Worm (Caenorhabditis elegans) whole organism, L3 larva: ENCODE data around the gene F35F11.2.

Source experiments
- R02D3.7 ChIP-seq: fragments of 150-350 bp; optimal IDR thresholded peaks from 2 replicates; lab custom pipeline; 2014; ENCODE audit warnings: missing biosample characterization, missing genetic modification characterization
- ZK546.5 ChIP-seq: sonication (generic microtip); optimal IDR thresholded peaks from 2 replicates; lab custom pipeline; 2017; ENCODE audit warnings: missing biosample characterization, missing genetic modification characterization
- aly-2 ChIP-seq: fragments of 150-350 bp; optimal IDR thresholded peaks from 2 replicates; lab custom pipeline; 2014; ENCODE audit warnings: missing biosample characterization, missing genetic modification characterization
- ama-1 ChIP-seq: fragments of 150-350 bp; optimal IDR thresholded peaks from 2 replicates; lab custom pipeline; 2018
- ceh-16 ChIP-seq: sonication (generic microtip); optimal IDR thresholded peaks from 2 replicates; lab custom pipeline; 2017; ENCODE audit warnings: missing biosample characterization, missing genetic modification characterization
- ceh-28 ChIP-seq: fragments of 150-350 bp; optimal IDR thresholded peaks from 2 replicates; lab custom pipeline; 2014; ENCODE audit warnings: missing biosample characterization, missing genetic modification reagents, missing genetic modification characterization
- ceh-82 ChIP-seq: fragments of 150-350 bp; optimal IDR thresholded peaks from 2 replicates; lab custom pipeline; 2014; ENCODE audit warnings: missing biosample characterization, missing genetic modification characterization
- ceh-9 ChIP-seq: sonication (generic microtip); optimal IDR thresholded peaks from 2 replicates; lab custom pipeline; 2018; ENCODE audit warnings: missing biosample characterization, missing genetic modification characterization
- daf-12 ChIP-seq: fragments of 150-350 bp; optimal IDR thresholded peaks from 2 replicates; lab custom pipeline; 2014; ENCODE audit warnings: missing biosample characterization, missing genetic modification reagents, missing genetic modification characterization
- egl-27 ChIP-seq: sonication (generic microtip); optimal IDR thresholded peaks from 4 replicates; lab custom pipeline; 2017; ENCODE audit warnings: missing biosample characterization, missing genetic modification reagents, missing genetic modification characterization
- egl-5 ChIP-seq: fragments of 150-350 bp; optimal IDR thresholded peaks from 2 replicates; lab custom pipeline; 2017; ENCODE audit warnings: missing biosample characterization, missing genetic modification reagents, missing genetic modification characterization, inconsistent platforms
- elt-1 ChIP-seq: fragments of 150-350 bp; optimal IDR thresholded peaks from 2 replicates; lab custom pipeline; 2014; ENCODE audit warnings: missing biosample characterization, missing genetic modification characterization
- elt-2 ChIP-seq: sonication (generic microtip); optimal IDR thresholded peaks from 2 replicates; lab custom pipeline; 2016; ENCODE audit warnings: missing genetic modification reagents, mild to moderate bottlenecking, missing genetic modification characterization, missing compliant biosample characterization
- elt-3 ChIP-seq, 3 experiments: fragments of 150-350 bp in 1 of 3; sonication (generic microtip) in 2 of 3; optimal IDR thresholded peaks; 2 replicates in 2 of 3; 4 replicates in 1 of 3; lab custom pipeline; 2014 to 2017; ENCODE audit warnings: missing biosample characterization in 3 of 3, missing genetic modification characterization in 3 of 3
- eor-1 ChIP-seq, 2 experiments: fragments of 150-350 bp; optimal IDR thresholded peaks; 2 replicates each; lab custom pipeline; 2014 to 2018; ENCODE audit warnings: missing biosample characterization in 2 of 2, missing genetic modification characterization in 2 of 2
- fkh-10 ChIP-seq: sonication (generic microtip); optimal IDR thresholded peaks from 2 replicates; lab custom pipeline; 2017; ENCODE audit warnings: missing biosample characterization, missing genetic modification reagents, missing genetic modification characterization
- fkh-2 ChIP-seq: fragments of 150-350 bp; optimal IDR thresholded peaks from 2 replicates; lab custom pipeline; 2014; ENCODE audit warnings: missing biosample characterization, missing genetic modification reagents, missing genetic modification characterization
- fos-1 ChIP-seq: fragments of 150-350 bp; optimal IDR thresholded peaks from 2 replicates; lab custom pipeline; 2014; ENCODE audit warnings: missing biosample characterization, missing genetic modification characterization
- hmg-11 ChIP-seq: sonication (generic microtip); optimal IDR thresholded peaks from 2 replicates; lab custom pipeline; 2016; ENCODE audit warnings: missing genetic modification characterization, missing compliant biosample characterization
- jun-1 ChIP-seq: fragments of 150-350 bp; optimal IDR thresholded peaks from 2 replicates; lab custom pipeline; 2014; ENCODE audit warnings: missing biosample characterization, missing genetic modification reagents, missing genetic modification characterization
- lin-15B ChIP-seq: fragments of 150-350 bp; optimal IDR thresholded peaks from 2 replicates; lab custom pipeline; 2014; ENCODE audit warnings: missing biosample characterization, missing genetic modification characterization
- lin-39 ChIP-seq: fragments of 150-350 bp; optimal IDR thresholded peaks from 2 replicates; lab custom pipeline; 2018; ENCODE audit warnings: missing biosample characterization, missing genetic modification reagents, missing genetic modification characterization
- lsy-12 ChIP-seq: sonication (generic microtip); optimal IDR thresholded peaks from 2 replicates; lab custom pipeline; 2016; ENCODE audit warnings: mild to moderate bottlenecking, missing genetic modification characterization, missing compliant biosample characterization
- mdl-1 ChIP-seq: fragments of 150-350 bp; optimal IDR thresholded peaks from 2 replicates; lab custom pipeline; 2014; ENCODE audit warnings: missing biosample characterization, missing genetic modification characterization
- mml-1 ChIP-seq: fragments of 150-350 bp; sonication (generic microtip); optimal IDR thresholded peaks from 3 replicates; lab custom pipeline; 2014; ENCODE audit warnings: missing biosample characterization, missing genetic modification characterization
- nfya-1 ChIP-seq: sonication (generic microtip); optimal IDR thresholded peaks from 2 replicates; lab custom pipeline; 2017; ENCODE audit warnings: missing genetic modification characterization, mild to moderate bottlenecking, missing compliant biosample characterization, antibody characterized with exemption, moderate library complexity; ENCODE audit not compliant: insufficient read depth
- nhr-11 ChIP-seq: fragments of 150-350 bp; optimal IDR thresholded peaks from 2 replicates; lab custom pipeline; 2014; ENCODE audit warnings: missing biosample characterization, missing genetic modification characterization
- nhr-12 ChIP-seq: fragments of 150-350 bp; optimal IDR thresholded peaks from 2 replicates; lab custom pipeline; 2014; ENCODE audit warnings: missing biosample characterization, missing genetic modification characterization
- nhr-23 ChIP-seq: fragments of 150-350 bp; optimal IDR thresholded peaks from 2 replicates; lab custom pipeline; 2014; ENCODE audit warnings: missing biosample characterization, missing genetic modification reagents, missing genetic modification characterization
- nhr-237 ChIP-seq: fragments of 150-350 bp; optimal IDR thresholded peaks from 2 replicates; lab custom pipeline; 2014; ENCODE audit warnings: missing biosample characterization, missing genetic modification characterization
- nhr-25 ChIP-seq: sonication (generic microtip); optimal IDR thresholded peaks from 2 replicates; lab custom pipeline; 2017; ENCODE audit warnings: missing biosample characterization, missing genetic modification characterization
- nhr-28 ChIP-seq: fragments of 150-350 bp; optimal IDR thresholded peaks from 2 replicates; lab custom pipeline; 2014; ENCODE audit warnings: missing biosample characterization, missing genetic modification characterization
- nhr-43 ChIP-seq: sonication (generic microtip); optimal IDR thresholded peaks from 2 replicates; lab custom pipeline; 2016; ENCODE audit warnings: mild to moderate bottlenecking, missing genetic modification characterization, missing compliant biosample characterization; ENCODE audit not compliant: poor library complexity, severe bottlenecking
- nhr-67 ChIP-seq: fragments of 150-350 bp; optimal IDR thresholded peaks from 2 replicates; lab custom pipeline; 2014; ENCODE audit warnings: missing biosample characterization, missing genetic modification characterization
- nhr-76 ChIP-seq: fragments of 150-350 bp; sonication (generic microtip); optimal IDR thresholded peaks from 5 replicates; lab custom pipeline; 2014; ENCODE audit warnings: missing biosample characterization, missing genetic modification characterization
- nhr-77 ChIP-seq: fragments of 150-350 bp; optimal IDR thresholded peaks from 2 replicates; lab custom pipeline; 2014; ENCODE audit warnings: missing biosample characterization, missing genetic modification characterization
- pha-4 ChIP-seq: fragments of 150-350 bp; optimal IDR thresholded peaks from 2 replicates; lab custom pipeline; 2014; ENCODE audit warnings: missing biosample characterization, missing genetic modification reagents, missing genetic modification characterization
- pqm-1 ChIP-seq: fragments of 150-350 bp; optimal IDR thresholded peaks from 2 replicates; lab custom pipeline; 2017; ENCODE audit warnings: missing biosample characterization, missing genetic modification characterization, inconsistent platforms
- sea-2 ChIP-seq: fragments of 150-350 bp; sonication (generic microtip); optimal IDR thresholded peaks from 4 replicates; lab custom pipeline; 2014; ENCODE audit warnings: missing biosample characterization, missing genetic modification reagents, missing genetic modification characterization
- skn-1 ChIP-seq: fragments of 150-350 bp; optimal IDR thresholded peaks from 2 replicates; lab custom pipeline; 2014; ENCODE audit warnings: missing biosample characterization, missing genetic modification characterization
- snpc-4 ChIP-seq: fragments of 150-350 bp; optimal IDR thresholded peaks from 2 replicates; lab custom pipeline; 2014; ENCODE audit warnings: missing biosample characterization, missing genetic modification characterization
- tbx-2 ChIP-seq: sonication (generic microtip); optimal IDR thresholded peaks from 2 replicates; lab custom pipeline; 2016; ENCODE audit warnings: mild to moderate bottlenecking, missing genetic modification characterization, missing compliant biosample characterization
- unc-39 ChIP-seq: sonication (generic microtip); optimal IDR thresholded peaks from 4 replicates; lab custom pipeline; 2017; ENCODE audit warnings: missing biosample characterization, missing genetic modification characterization
- unc-62 ChIP-seq: fragments of 150-350 bp; sonication (generic microtip); optimal IDR thresholded peaks from 4 replicates; lab custom pipeline; 2014; ENCODE audit warnings: missing biosample characterization, missing genetic modification reagents, missing genetic modification characterization
- zag-1 ChIP-seq: fragments of 150-350 bp; optimal IDR thresholded peaks from 2 replicates; lab custom pipeline; 2014; ENCODE audit warnings: missing biosample characterization, missing genetic modification characterization
- ztf-11 ChIP-seq: fragments of 150-350 bp; optimal IDR thresholded peaks from 2 replicates; lab custom pipeline; 2014; ENCODE audit warnings: missing biosample characterization, missing genetic modification characterization
- ztf-4 ChIP-seq: fragments of 150-350 bp; optimal IDR thresholded peaks from 2 replicates; lab custom pipeline; 2014; ENCODE audit warnings: missing biosample characterization, missing genetic modification characterization

Gene F35F11.2

DNA sequence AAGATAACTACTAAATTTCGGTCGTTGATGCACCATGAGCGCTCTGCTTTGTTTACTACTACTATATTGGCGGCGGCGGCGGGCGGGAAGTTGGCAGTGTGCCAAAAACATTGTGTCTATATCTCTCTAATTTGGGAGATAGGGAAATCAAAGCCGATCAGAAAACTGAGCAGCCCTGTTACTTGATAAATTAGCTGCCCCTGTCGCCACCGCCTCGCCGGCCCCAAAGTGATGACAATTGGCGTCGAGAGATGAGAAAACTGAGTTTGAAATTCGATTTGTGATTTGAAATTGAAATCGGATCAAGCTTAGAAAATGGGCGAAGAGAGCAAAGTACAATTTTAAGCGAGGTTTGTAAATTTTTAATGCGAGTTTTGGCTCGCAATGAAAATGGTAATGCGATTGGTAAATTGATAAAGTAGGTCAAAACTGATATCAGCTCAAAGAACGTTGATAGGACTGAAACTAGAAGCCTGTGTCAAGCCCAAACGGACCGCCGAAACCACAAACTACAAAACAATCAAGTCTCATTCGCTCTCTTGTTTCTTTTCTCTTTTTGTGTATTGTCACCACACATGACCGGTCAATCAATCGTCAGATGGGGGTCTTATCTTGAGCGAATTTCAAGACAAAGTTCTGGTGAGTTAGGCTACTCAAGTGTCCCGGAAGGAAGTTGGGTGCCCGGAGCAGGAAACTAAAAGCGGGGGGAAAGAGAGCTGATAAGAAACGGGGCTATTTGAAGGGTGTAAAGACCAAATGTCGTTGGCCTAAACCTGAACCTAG is 12.8 kb upstream of the F35F11.2 start:
- no peak for TF ChIP-seq ceh-9 (tag; lab: Kevin White, UChicago)
- peak; percentile 68 for TF ChIP-seq elt-2 (tag; lab: Kevin White, UChicago)
- TF ChIP-seq nhr-28 (tag; lab: Kevin White, UChicago): no peak
- peak; percentile 4 for TF ChIP-seq pqm-1 (tag; lab: Kevin White, UChicago)
- TF ChIP-seq jun-1 (tag; lab: Kevin White, UChicago): peak; percentile 34
- TF ChIP-seq, all 47 proteins: peak for 3

DNA sequence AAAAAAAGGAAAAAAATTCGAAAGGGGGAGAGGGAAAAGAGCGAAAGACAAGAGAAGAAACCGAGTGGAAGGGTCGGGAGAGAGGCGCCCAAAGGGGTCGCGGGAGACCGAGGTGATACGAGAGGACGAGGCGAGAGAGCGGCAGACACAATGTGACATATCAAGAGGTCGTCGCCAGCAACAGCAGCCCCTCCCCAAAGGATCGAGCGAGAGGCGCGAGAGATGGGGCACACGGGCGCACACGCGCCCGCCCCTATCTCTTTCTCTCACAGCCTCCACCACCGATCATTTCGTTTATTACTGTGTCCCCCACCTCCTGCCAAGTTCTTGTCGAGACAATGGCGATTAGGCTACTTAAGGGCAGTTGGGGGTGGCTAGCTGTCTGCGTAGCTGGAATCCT is 11.9 kb upstream of the F35F11.2 start:
- TF ChIP-seq egl-27 (tag; lab: Kevin White, UChicago) (peak; percentile 59), ztf-4 (tag; lab: Kevin White, UChicago) (no peak), elt-1 (peak; percentile 17), ZK546.5 (tag; lab: Kevin White, UChicago) (no peak), eor-1 (tag; optimal IDR thresholded peaks at IDR 0.05; lab: Kevin White, UChicago) (no peak), nhr-43 (tag; lab: Kevin White, UChicago) (peak; percentile 41), R02D3.7 (tag; lab: Kevin White, UChicago) (no peak), ceh-82 (tag; lab: Kevin White, UChicago) (no peak), ztf-11 (tag; lab: Kevin White, UChicago) (no peak), nhr-11 (no peak), lin-39 (tag; lab: Kevin White, UChicago) (peak; percentile 91), nhr-237 (tag; lab: Kevin White, UChicago) (no peak), sea-2 (GFP tag; lab: Kevin White, UChicago) (no peak), aly-2 (no peak), fkh-10 (GFP tag; lab: Kevin White, UChicago) (no peak), pha-4 (tag; lab: Kevin White, UChicago) (peak; percentile 77), nhr-67 (tag; lab: Kevin White, UChicago) (no peak), daf-12 (no peak), elt-2 (tag; lab: Kevin White, UChicago) (peak; percentile 84), egl-5 (tag; lab: Kevin White, UChicago) (no peak), unc-62 (GFP tag; lab: Kevin White, UChicago) (no peak), fos-1 (tag; lab: Kevin White, UChicago) (no peak), elt-3 (tag; optimal IDR thresholded peaks at IDR 0.05; lab: Kevin White, UChicago) (no peak), nhr-25 (peak; percentile 89), hmg-11 (tag; lab: Kevin White, UChicago) (peak; percentile 47), jun-1 (tag; lab: Kevin White, UChicago) (peak; percentile 54), lsy-12 (no peak), mml-1 (tag; lab: Kevin White, UChicago) (no peak), nhr-76 (tag; lab: Kevin White, UChicago) (no peak), nhr-12 (tag; lab: Kevin White, UChicago) (no peak), snpc-4 (peak; percentile 62), fkh-2 (tag; lab: Kevin White, UChicago) (no peak), nhr-23 (tag; lab: Kevin White, UChicago) (peak; percentile 55), mdl-1 (tag; lab: Kevin White, UChicago) (peak; percentile 40), nhr-28 (tag; lab: Kevin White, UChicago) (no peak), zag-1 (no peak), pqm-1 (tag; lab: Kevin White, UChicago) (peak; percentile 22), ceh-28 (tag; lab: Kevin White, UChicago) (no peak), tbx-2 (tag; lab: Kevin White, UChicago) (peak; percentile 26), unc-39 (tag; lab: Kevin White, UChicago) (no peak), skn-1 (tag; lab: Kevin White, UChicago) (peak; percentile 78), nfya-1 (tag; lab: Kevin White, UChicago) (peak; percentile 54), ama-1 (lab: Kevin White, UChicago) (peak; percentile 26), ceh-16 (tag; lab: Kevin White, UChicago) (no peak), nhr-77 (no peak), ceh-9 (tag; lab: Kevin White, UChicago) (no peak), lin-15B (tag; lab: Kevin White, UChicago) (peak; percentile 3)
